Worm (Caenorhabditis elegans) whole organism, L4 larva: ENCODE data around the gene sdz-32.

Experiments
- F26F4.8 ChIP-seq: fragments of 200-800 bp; sonication (Bioruptor generic); conservative IDR thresholded peaks from 2 replicates; pipeline ENCODE4 v1.3.6; 2022; ENCODE audit warnings: missing genetic modification characterization, missing compliant biosample characterization
- R02D3.7 ChIP-seq: fragments of 150-350 bp; sonication (generic microtip); optimal IDR thresholded peaks from 3 replicates; lab custom pipeline; 2014; ENCODE audit warnings: missing biosample characterization, missing genetic modification characterization
- T20F7.1 ChIP-seq: fragments of 200-800 bp; sonication (Bioruptor generic); optimal IDR thresholded peaks from 2 replicates; lab custom pipeline; 2018; ENCODE audit warnings: mild to moderate bottlenecking, missing genetic modification characterization, missing compliant biosample characterization
- Y105C5A.15 ChIP-seq: fragments of 200-800 bp; sonication (Bioruptor generic); IDR thresholded peaks from 2 replicates; pipeline ENCODE4 v1.3.6; 2022; ENCODE audit warnings: missing genetic modification characterization, missing compliant biosample characterization
- Y5F2A.4 ChIP-seq: fragments of 200-800 bp; sonication (Bioruptor generic); optimal IDR thresholded peaks from 2 replicates; lab custom pipeline; 2018; ENCODE audit warnings: mild to moderate bottlenecking, missing genetic modification characterization, missing compliant biosample characterization
- aly-2 ChIP-seq: sonication (generic microtip); optimal IDR thresholded peaks from 2 replicates; lab custom pipeline; 2018; ENCODE audit warnings: missing biosample characterization, missing genetic modification characterization
- attf-4 ChIP-seq: sonication (generic microtip); optimal IDR thresholded peaks from 3 replicates; lab custom pipeline; 2017; ENCODE audit warnings: missing biosample characterization, missing genetic modification characterization
- ceh-32 ChIP-seq: sonication (generic microtip); optimal IDR thresholded peaks from 2 replicates; lab custom pipeline; 2016; ENCODE audit warnings: mild to moderate bottlenecking, missing genetic modification characterization, missing compliant biosample characterization; ENCODE audit not compliant: poor library complexity
- ceh-44 ChIP-seq: fragments of 200-800 bp; sonication (Bioruptor generic); IDR thresholded peaks from 2 replicates; pipeline ENCODE4 v1.3.6; 2022; ENCODE audit warnings: missing genetic modification reagents, missing genetic modification characterization, missing compliant biosample characterization
- cey-2 ChIP-seq: sonication (generic microtip); optimal IDR thresholded peaks from 3 replicates; lab custom pipeline; 2017; ENCODE audit warnings: missing genetic modification characterization, mild to moderate bottlenecking, missing compliant biosample characterization, antibody characterized with exemption, borderline replicate concordance; ENCODE audit not compliant: insufficient read depth
- ctbp-1 ChIP-seq: fragments of 200-800 bp; sonication (Bioruptor generic); IDR thresholded peaks from 2 replicates; pipeline ENCODE4 v1.3.6; 2022; ENCODE audit warnings: missing genetic modification reagents, missing genetic modification characterization, missing compliant biosample characterization
- daf-12 ChIP-seq: fragments of 150-350 bp; optimal IDR thresholded peaks from 2 replicates; lab custom pipeline; 2014; ENCODE audit warnings: missing biosample characterization, missing genetic modification reagents, missing genetic modification characterization
- daf-19 ChIP-seq: fragments of 200-800 bp; sonication (Bioruptor generic); conservative IDR thresholded peaks from 2 replicates; pipeline ENCODE4 v1.3.6; 2022; ENCODE audit warnings: missing genetic modification characterization, missing compliant biosample characterization
- dmd-6 ChIP-seq: fragments of 200-800 bp; sonication (Bioruptor generic); IDR thresholded peaks from 2 replicates; pipeline ENCODE4 v1.3.6; 2022; ENCODE audit warnings: missing genetic modification reagents, missing genetic modification characterization, missing compliant biosample characterization
- dmd-9 ChIP-seq: fragments of 200-800 bp; sonication (Bioruptor generic); IDR thresholded peaks from 2 replicates; pipeline ENCODE4 v1.3.6; 2022; ENCODE audit warnings: missing genetic modification reagents, missing genetic modification characterization, missing compliant biosample characterization
- dve-1 ChIP-seq: sonication (generic microtip); optimal IDR thresholded peaks from 2 replicates; lab custom pipeline; 2017; ENCODE audit warnings: antibody characterized with exemption, mild to moderate bottlenecking, missing genetic modification characterization, missing compliant biosample characterization; ENCODE audit not compliant: insufficient read depth
- egl-43 ChIP-seq: fragments of 200-800 bp; sonication (Bioruptor generic); IDR thresholded peaks from 2 replicates; pipeline ENCODE4 v1.3.6; 2022; ENCODE audit warnings: missing genetic modification reagents, missing genetic modification characterization, missing compliant biosample characterization
- gei-8 ChIP-seq: fragments of 200-800 bp; sonication (Bioruptor generic); optimal IDR thresholded peaks from 2 replicates; lab custom pipeline; 2018; ENCODE audit warnings: mild to moderate bottlenecking, missing genetic modification characterization, missing compliant biosample characterization
- hif-1 ChIP-seq, 2 experiments: sonication (generic microtip); optimal IDR thresholded peaks; 2 replicates each; lab custom pipeline; 2016 to 2017; ENCODE audit warnings: missing compliant biosample characterization in 2 of 2, missing genetic modification characterization in 2 of 2, missing genetic modification reagents in 2 of 2, missing genotype in 2 of 2, mild to moderate bottlenecking in 1 of 2
- hlh-11 ChIP-seq: fragments of 200-800 bp; sonication (Bioruptor generic); optimal IDR thresholded peaks from 2 replicates; lab custom pipeline; 2018; ENCODE audit warnings: mild to moderate bottlenecking, missing genetic modification characterization, missing compliant biosample characterization
- hlh-30 ChIP-seq: sonication (generic microtip); optimal IDR thresholded peaks from 2 replicates; lab custom pipeline; 2017; ENCODE audit warnings: antibody characterized with exemption, mild to moderate bottlenecking, missing genetic modification characterization, missing compliant biosample characterization; ENCODE audit not compliant: insufficient read depth
- lin-1 ChIP-seq: fragments of 200-800 bp; sonication (Bioruptor generic); IDR thresholded peaks from 2 replicates; pipeline ENCODE4 v1.3.6; 2022; ENCODE audit warnings: missing genetic modification reagents, missing genetic modification characterization, missing compliant biosample characterization
- lin-15B ChIP-seq: fragments of 150-350 bp; sonication (generic microtip); optimal IDR thresholded peaks from 3 replicates; lab custom pipeline; 2014; ENCODE audit warnings: missing biosample characterization, missing genetic modification characterization
- lir-3 ChIP-seq: sonication (generic microtip); optimal IDR thresholded peaks from 2 replicates; lab custom pipeline; 2016; ENCODE audit warnings: mild to moderate bottlenecking, missing genetic modification characterization, missing compliant biosample characterization
- madf-9 ChIP-seq: fragments of 200-800 bp; sonication (Bioruptor generic); conservative IDR thresholded peaks from 2 replicates; pipeline ENCODE4 v1.3.6; 2022; ENCODE audit warnings: missing genetic modification reagents, missing genetic modification characterization, missing compliant biosample characterization
- mdl-1 ChIP-seq, 2 experiments: fragments of 150-350 bp in 1 of 2; sonication (generic microtip) in 1 of 2; optimal IDR thresholded peaks; 2 replicates each; lab custom pipeline; 2014 to 2017; ENCODE audit warnings: missing biosample characterization in 2 of 2, missing genetic modification characterization in 2 of 2
- mdt-29 ChIP-seq: fragments of 200-800 bp; sonication (Bioruptor generic); IDR thresholded peaks from 2 replicates; pipeline ENCODE4 v1.3.6; 2022; ENCODE audit warnings: missing genetic modification reagents, missing genetic modification characterization, missing compliant biosample characterization
- mep-1 ChIP-seq: fragments of 150-350 bp; sonication (generic microtip); optimal IDR thresholded peaks from 3 replicates; lab custom pipeline; 2014; ENCODE audit warnings: missing biosample characterization, missing genetic modification characterization
- mes-2 ChIP-seq: sonication (generic microtip); optimal IDR thresholded peaks from 2 replicates; lab custom pipeline; 2016; ENCODE audit warnings: missing genotype, mild to moderate bottlenecking, missing genetic modification characterization, missing compliant biosample characterization; ENCODE audit not compliant: poor library complexity, severe bottlenecking
- nhr-102 ChIP-seq: sonication (generic microtip); optimal IDR thresholded peaks from 2 replicates; lab custom pipeline; 2016; ENCODE audit warnings: mild to moderate bottlenecking, missing genetic modification characterization, moderate library complexity, missing compliant biosample characterization
- nhr-48 ChIP-seq: sonication (generic microtip); optimal IDR thresholded peaks from 2 replicates; lab custom pipeline; 2016; ENCODE audit warnings: mild to moderate bottlenecking, missing genetic modification characterization, missing compliant biosample characterization
- nhr-6 ChIP-seq: fragments of 150-350 bp; optimal IDR thresholded peaks from 2 replicates; lab custom pipeline; 2014; ENCODE audit warnings: missing biosample characterization, missing genetic modification characterization
- nhr-76 ChIP-seq: fragments of 150-350 bp; optimal IDR thresholded peaks from 2 replicates; lab custom pipeline; 2014; ENCODE audit warnings: missing biosample characterization, missing genetic modification characterization
- nhr-77 ChIP-seq: fragments of 150-350 bp; optimal IDR thresholded peaks from 2 replicates; lab custom pipeline; 2014; ENCODE audit warnings: missing biosample characterization, missing genetic modification characterization
- pha-4 ChIP-seq, 2 experiments: fragments of 150-350 bp in 1 of 2; fragments of 200-800 bp in 1 of 2; sonication (Bioruptor generic) in 1 of 2; IDR thresholded peaks in 1 of 2; optimal IDR thresholded peaks in 1 of 2; 2 replicates each; pipeline versions ENCODE4 v1.3.6 to Lab custom; 2014 to 2022; ENCODE audit warnings: missing genetic modification characterization in 2 of 2, missing genetic modification reagents in 2 of 2, missing biosample characterization in 1 of 2, missing compliant biosample characterization in 1 of 2
- php-3 ChIP-seq: fragments of 200-800 bp; sonication (Bioruptor generic); IDR thresholded peaks from 2 replicates; pipeline ENCODE4 v1.3.6; 2022; ENCODE audit warnings: missing genetic modification reagents, missing genetic modification characterization, missing compliant biosample characterization
- pqm-1 ChIP-seq: sonication (generic microtip); optimal IDR thresholded peaks from 2 replicates; lab custom pipeline; 2017; ENCODE audit warnings: missing biosample characterization, missing genetic modification characterization
- saeg-2 ChIP-seq: fragments of 200-800 bp; sonication (Bioruptor generic); IDR thresholded peaks from 2 replicates; pipeline ENCODE4 v1.3.6; 2022; ENCODE audit warnings: missing genetic modification reagents, missing genetic modification characterization, missing compliant biosample characterization
- sdz-12 ChIP-seq: fragments of 200-800 bp; sonication (Bioruptor generic); optimal IDR thresholded peaks from 2 replicates; lab custom pipeline; 2018; ENCODE audit warnings: mild to moderate bottlenecking, missing genetic modification characterization, missing compliant biosample characterization
- snpc-4 ChIP-seq: fragments of 150-350 bp; optimal IDR thresholded peaks from 2 replicates; lab custom pipeline; 2014; ENCODE audit warnings: missing biosample characterization, missing genetic modification characterization
- tag-97 ChIP-seq: fragments of 200-800 bp; sonication (Bioruptor generic); IDR thresholded peaks from 2 replicates; pipeline ENCODE4 v1.3.6; 2022; ENCODE audit warnings: missing genetic modification characterization, missing compliant biosample characterization
- tra-1 ChIP-seq: fragments of 200-800 bp; sonication (Bioruptor generic); IDR thresholded peaks from 2 replicates; pipeline ENCODE4 v1.3.6; 2022; ENCODE audit warnings: missing genetic modification reagents, missing genetic modification characterization, missing compliant biosample characterization
- unc-130 ChIP-seq: sonication (generic microtip); optimal IDR thresholded peaks from 2 replicates; lab custom pipeline; 2016; ENCODE audit warnings: missing genetic modification reagents, missing genetic modification characterization, missing compliant biosample characterization
- unc-62 ChIP-seq, 3 experiments: fragments of 150-350 bp in 1 of 3; sonication (generic microtip); optimal IDR thresholded peaks in 2 of 3; peaks in 1 of 3; 1 replicate in 1 of 3; 2 replicates in 2 of 3; lab custom pipeline; 2014 to 2017; ENCODE audit warnings: missing biosample characterization in 3 of 3, missing genetic modification characterization in 3 of 3, missing genetic modification reagents in 3 of 3, missing genotype in 1 of 3
- zip-11 ChIP-seq: fragments of 200-800 bp; sonication (Bioruptor generic); IDR thresholded peaks from 2 replicates; pipeline ENCODE4 v1.3.6; 2022; ENCODE audit warnings: missing genetic modification characterization, missing compliant biosample characterization
- zip-2 ChIP-seq: fragments of 150-350 bp; optimal IDR thresholded peaks from 2 replicates; lab custom pipeline; 2014; ENCODE audit warnings: missing biosample characterization, missing genetic modification characterization
- ztf-11 ChIP-seq: fragments of 150-350 bp; optimal IDR thresholded peaks from 2 replicates; lab custom pipeline; 2014; ENCODE audit warnings: missing biosample characterization, missing genetic modification characterization

sdz-32 gene

DNA sequence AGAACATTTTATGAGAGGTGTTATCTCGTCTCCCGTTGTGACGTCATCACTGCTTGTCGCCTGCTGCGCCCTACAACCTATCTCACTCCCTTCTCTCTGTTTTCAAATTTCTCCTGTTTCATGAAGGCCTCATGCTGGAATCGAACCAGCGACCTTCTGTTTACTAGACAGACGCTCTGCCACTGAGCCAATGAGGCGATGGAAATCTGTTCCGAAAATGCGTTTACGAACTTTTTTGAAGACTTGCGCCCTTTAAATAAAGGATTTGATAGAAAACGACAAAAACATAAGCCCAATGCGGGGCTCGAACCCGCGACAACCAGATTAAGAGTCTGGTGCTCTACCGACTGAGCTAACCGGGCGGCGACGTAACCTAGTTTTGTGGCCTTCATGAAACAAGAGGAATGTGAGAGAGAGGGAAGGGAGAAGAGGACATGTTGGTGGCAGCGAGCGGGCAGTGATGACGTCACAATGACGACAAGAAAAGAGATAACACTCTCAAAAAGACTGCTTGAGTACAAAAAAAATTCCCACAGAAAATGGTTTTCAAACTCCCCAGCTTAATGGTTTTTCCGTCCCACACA is 45.2 kb downstream of the sdz-32 start, which contains the start of gene clec-126 (continued):
- TF ChIP-seq hif-1 (tag; optimal IDR thresholded peaks at IDR 0.05; lab: Kevin White, UChicago) = peak in 1 of 2 experiments; percentile 45
- no peak for TF ChIP-seq ztf-11 (tag; lab: Kevin White, UChicago)
- TF ChIP-seq attf-4 (tag; lab: Kevin White, UChicago) = no peak
- TF ChIP-seq tra-1 = peak; percentile 71; the same call in 1 of the 2 replicates
- no peak for TF ChIP-seq saeg-2 (GFP tag; lab: Robert Waterston, UW)
- peak; percentile 91 for TF ChIP-seq egl-43 (GFP tag; lab: Robert Waterston, UW)
- TF ChIP-seq dve-1 (tag; lab: Kevin White, UChicago) = peak; percentile 99
- TF ChIP-seq Y105C5A.15 (GFP tag; lab: Robert Waterston, UW) = peak; percentile 31; the same call in 1 of the 2 replicates
- TF ChIP-seq lir-3 = peak; percentile 74
- TF ChIP-seq dmd-6 (GFP tag; lab: Robert Waterston, UW) = peak; percentile 64
- TF ChIP-seq lin-1 (GFP tag; lab: Robert Waterston, UW) = no peak
- TF ChIP-seq T20F7.1 (GFP tag; lab: Kevin White, UChicago) = no peak
- peak; percentile 88 for TF ChIP-seq mep-1
- TF ChIP-seq unc-130 (GFP tag; lab: Kevin White, UChicago) = peak; percentile 68
- TF ChIP-seq nhr-6 (tag; lab: Kevin White, UChicago) = no peak
- no peak for TF ChIP-seq ceh-32 (tag; lab: Kevin White, UChicago)
- no peak for TF ChIP-seq aly-2 (tag; lab: Kevin White, UChicago)
- TF ChIP-seq dmd-9 (GFP tag; lab: Robert Waterston, UW) = peak; percentile 78
- TF ChIP-seq snpc-4 = peak; percentile 12
- TF ChIP-seq nhr-76 (tag; lab: Kevin White, UChicago) = no peak
- TF ChIP-seq hlh-30 (tag; lab: Kevin White, UChicago) = peak; percentile 85
- TF ChIP-seq zip-2 = peak; percentile 65
- peak; percentile 82 for TF ChIP-seq nhr-48 (tag; lab: Kevin White, UChicago)
- no peak for TF ChIP-seq R02D3.7 (tag; lab: Kevin White, UChicago)
- TF ChIP-seq lin-15B (tag; lab: Kevin White, UChicago) = no peak
- no peak; the same call in 1 of the 2 replicates for TF ChIP-seq php-3 (GFP tag; lab: Robert Waterston, UW)
- no peak for TF ChIP-seq tag-97 (GFP tag; lab: Robert Waterston, UW)
- no peak for TF ChIP-seq daf-12 (tag; lab: Kevin White, UChicago)
- TF ChIP-seq nhr-77 = peak; percentile 74
- TF ChIP-seq mes-2 = peak; percentile 58
- TF ChIP-seq ceh-44 (GFP tag; lab: Robert Waterston, UW) = peak; percentile 51; the same call in 1 of the 2 replicates
- 0 out of 2 replicates have a peak, but pooled peaks have one; percentile 9 for TF ChIP-seq zip-11
- TF ChIP-seq pqm-1 = no peak
- TF ChIP-seq unc-62 (GFP tag; optimal IDR thresholded peaks at IDR 0.05 in 1 of 2; lab: Kevin White, UChicago) = peak in 1 of 2 experiments; percentile 64
- no peak for TF ChIP-seq unc-62 (tag; optimal IDR thresholded peaks at IDR 0.05; lab: Kevin White, UChicago)
- TF ChIP-seq ctbp-1 = peak; percentile 74
- peak; percentile 84 for TF ChIP-seq hlh-11 (tag; lab: Kevin White, UChicago)
- no peak for TF ChIP-seq daf-19 (GFP tag; lab: Robert Waterston, UW)
- TF ChIP-seq pha-4 (GFP tag; IDR thresholded peaks at IDR 0.05; lab: Robert Waterston, UW) = peak; percentile 74; the same call in 1 of the 2 replicates
- peak; percentile 27 for TF ChIP-seq pha-4 (tag; optimal IDR thresholded peaks at IDR 0.05; lab: Kevin White, UChicago)
- peak; percentile 46 for TF ChIP-seq gei-8 (GFP tag; lab: Kevin White, UChicago)
- peak; percentile 34 for TF ChIP-seq sdz-12 (GFP tag; lab: Kevin White, UChicago)
- peak; percentile 89 for TF ChIP-seq nhr-102
- TF ChIP-seq F26F4.8 (GFP tag; lab: Robert Waterston, UW) = 0 out of 2 replicates have a peak, but pooled peaks have one; percentile 22
- TF ChIP-seq mdt-29 (GFP tag; lab: Robert Waterston, UW) = 0 out of 2 replicates have a peak, but pooled peaks have one; percentile 63
- TF ChIP-seq madf-9 (GFP tag; lab: Robert Waterston, UW) = peak; percentile 77
- peak; percentile 71 for TF ChIP-seq Y5F2A.4 (GFP tag; lab: Kevin White, UChicago)
- peak in 1 of 2 experiments; percentile 11 for TF ChIP-seq mdl-1 (tag; optimal IDR thresholded peaks at IDR 0.05; lab: Kevin White, UChicago)
- TF ChIP-seq cey-2 (tag; lab: Kevin White, UChicago) = peak; percentile 27
